Worm (Caenorhabditis elegans) whole organism, L3 larva: ENCODE data around the gene syp-2.

ENCODE experiments used
- ceh-28 ChIP-seq: fragments of 150-350 bp; optimal IDR thresholded peaks from 2 replicates; lab custom pipeline; 2014; ENCODE audit warnings: missing biosample characterization, missing genetic modification reagents, missing genetic modification characterization
- fkh-10 ChIP-seq: sonication (generic microtip); optimal IDR thresholded peaks from 2 replicates; lab custom pipeline; 2017; ENCODE audit warnings: missing biosample characterization, missing genetic modification reagents, missing genetic modification characterization
- jun-1 ChIP-seq: fragments of 150-350 bp; optimal IDR thresholded peaks from 2 replicates; lab custom pipeline; 2014; ENCODE audit warnings: missing biosample characterization, missing genetic modification reagents, missing genetic modification characterization
- nhr-12 ChIP-seq: fragments of 150-350 bp; optimal IDR thresholded peaks from 2 replicates; lab custom pipeline; 2014; ENCODE audit warnings: missing biosample characterization, missing genetic modification characterization
- nhr-77 ChIP-seq: fragments of 150-350 bp; optimal IDR thresholded peaks from 2 replicates; lab custom pipeline; 2014; ENCODE audit warnings: missing biosample characterization, missing genetic modification characterization

ce11 chrV:5580517-5580916 lies 44.2 kb downstream of the syp-2 start:
- TF ChIP-seq nhr-12 (tag; lab: Kevin White, UChicago) = no peak
- no peak for TF ChIP-seq fkh-10 (GFP tag; lab: Kevin White, UChicago)
- TF ChIP-seq ceh-28 = peak; percentile 82
- no peak for TF ChIP-seq jun-1 (tag; lab: Kevin White, UChicago)
- TF ChIP-seq nhr-77 (tag; lab: Kevin White, UChicago) = no peak
